Worm (Caenorhabditis elegans): ENCODE measurements around the gene AH9.3.
A peak's percentile ranks its signal among the peaks of the same experiment; 100 is the strongest.

Gene AH9.3

ce11 chrX:2261003-2261402 is at the start of gene AH9.3:
AH9.3 (minus strand) TSS chrX:2261103.
- no peak for TF ChIP-seq fax-1 (tag; optimal IDR thresholded peaks at IDR 0.05)
- TF ChIP-seq ceh-48 (tag; optimal IDR thresholded peaks at IDR 0.05): peak; percentile 32

DNA sequence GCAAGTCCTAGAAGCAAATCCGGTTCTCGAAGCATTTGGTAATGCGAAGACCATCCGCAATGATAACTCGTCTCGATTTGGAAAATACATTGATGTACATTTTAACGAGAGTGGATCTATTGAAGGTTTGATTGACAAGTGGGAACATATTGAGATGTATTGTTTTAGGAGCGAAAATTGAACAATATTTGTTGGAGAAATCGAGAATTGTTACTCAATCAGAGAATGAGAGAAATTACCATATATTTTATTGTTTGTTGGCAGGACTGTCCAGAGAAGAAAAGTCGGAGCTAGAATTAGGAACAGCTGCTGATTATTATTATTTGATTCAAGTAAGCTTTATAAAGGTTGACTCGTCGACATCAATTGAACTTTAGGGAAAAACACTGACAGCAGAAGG is 43.6 kb upstream of the AH9.3 start:
- TF ChIP-seq T23F11.4 (GFP tag; optimal IDR thresholded peaks at IDR 0.05) (no peak), ceh-14 (tag; optimal IDR thresholded peaks at IDR 0.05) (no peak), hlh-15 (tag; optimal IDR thresholded peaks at IDR 0.05) (no peak), ref-2 (tag; optimal IDR thresholded peaks at IDR 0.05) (no peak), hlh-6 (tag; optimal IDR thresholded peaks at IDR 0.05) (no peak), ceh-22 (tag; optimal IDR thresholded peaks at IDR 0.05) (no peak), odd-2 (tag; optimal IDR thresholded peaks at IDR 0.05) (no peak), nhr-11 (tag; optimal IDR thresholded peaks at IDR 0.05) (no peak), pat-9 (tag; optimal IDR thresholded peaks at IDR 0.05) (no peak), nhr-232 (tag; optimal IDR thresholded peaks at IDR 0.05) (no peak), pha-2 (tag; optimal IDR thresholded peaks at IDR 0.05) (no peak), hlh-8 (tag; optimal IDR thresholded peaks at IDR 0.05) (no peak), nfya-1 (tag; optimal IDR thresholded peaks at IDR 0.05) (no peak), hlh-30 (tag; optimal IDR thresholded peaks at IDR 0.05; ENCODE audit: insufficient read depth) (no peak), ets-4 (tag; optimal IDR thresholded peaks at IDR 0.05) (no peak), ceh-19 (GFP tag; optimal IDR thresholded peaks at IDR 0.05) (no peak), npax-4 (tag; optimal IDR thresholded peaks at IDR 0.05) (no peak), C38D4.7 (GFP tag; optimal IDR thresholded peaks at IDR 0.05) (no peak), fax-1 (tag; optimal IDR thresholded peaks at IDR 0.05) (no peak)

DNA sequence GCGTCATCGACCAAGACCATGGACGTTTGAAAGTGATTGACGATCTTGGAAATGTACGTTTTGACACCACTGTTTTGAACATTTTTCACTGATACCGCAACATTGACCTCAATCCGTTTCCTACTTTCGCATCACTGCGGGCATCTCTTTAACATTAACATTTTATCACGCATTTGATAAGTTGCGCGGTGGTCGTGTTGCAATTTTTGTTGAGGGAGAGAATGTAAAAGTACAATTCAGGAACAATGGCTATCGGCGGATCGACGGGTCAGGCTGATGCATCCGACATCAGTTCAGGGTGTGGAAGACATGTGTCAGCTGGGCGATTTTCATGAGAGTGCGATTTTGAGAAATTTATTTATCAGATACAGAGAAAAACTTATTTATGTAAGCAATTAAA is 42.4 kb upstream of the AH9.3 start:
- TF ChIP-seq fkh-6 (tag; optimal IDR thresholded peaks at IDR 0.05) (no peak), pros-1 (tag; optimal IDR thresholded peaks at IDR 0.05) (no peak), K09A11.1 (tag; optimal IDR thresholded peaks at IDR 0.05; ENCODE audit: insufficient read depth) (no peak), ceh-31 (tag; optimal IDR thresholded peaks at IDR 0.05) (no peak), che-1 (tag; optimal IDR thresholded peaks at IDR 0.05) (no peak), unc-42 (tag; optimal IDR thresholded peaks at IDR 0.05) (no peak), ceh-18 (tag; optimal IDR thresholded peaks at IDR 0.05) (no peak), ceh-9 (tag; optimal IDR thresholded peaks at IDR 0.05) (no peak), nfya-1 (tag; optimal IDR thresholded peaks at IDR 0.05) (no peak), hlh-30 (tag; optimal IDR thresholded peaks at IDR 0.05; ENCODE audit: insufficient read depth) (no peak), ahr-1 (tag; optimal IDR thresholded peaks at IDR 0.05) (no peak), pat-9 (tag; optimal IDR thresholded peaks at IDR 0.05) (no peak), fkh-10 (GFP tag; optimal IDR thresholded peaks at IDR 0.05) (no peak), C38D4.7 (GFP tag; optimal IDR thresholded peaks at IDR 0.05) (no peak), npax-4 (tag; optimal IDR thresholded peaks at IDR 0.05) (no peak), T23F11.4 (GFP tag; optimal IDR thresholded peaks at IDR 0.05) (no peak)

- no peak for TF ChIP-seq pros-1 (tag; optimal IDR thresholded peaks at IDR 0.05)
- no peak for TF ChIP-seq lin-11 (tag; optimal IDR thresholded peaks at IDR 0.05)
- TF ChIP-seq fkh-10 (GFP tag; optimal IDR thresholded peaks at IDR 0.05): no peak
Observed at ce11 chrX:2302782-2303181, 41.9 kb upstream of the AH9.3 start, which contains the start of gene hum-6. hum-6 (plus strand) TSS chrX:2303082.

ce11 chrX:2301821-2302220 is 40.9 kb upstream of the AH9.3 start:
- TF ChIP-seq ref-2 (tag; optimal IDR thresholded peaks at IDR 0.05) (no peak), sox-4 (tag; optimal IDR thresholded peaks at IDR 0.05) (no peak), sdc-2 (tag; optimal IDR thresholded peaks at IDR 0.05) (no peak), eyg-1 (tag; optimal IDR thresholded peaks at IDR 0.05) (no peak), ttx-3 (tag; optimal IDR thresholded peaks at IDR 0.05) (no peak), ceh-34 (tag; optimal IDR thresholded peaks at IDR 0.05) (no peak), ceh-31 (tag; optimal IDR thresholded peaks at IDR 0.05) (no peak), sox-2 (GFP tag; IDR thresholded peaks at IDR 0.05) (no peak), hlh-8 (tag; optimal IDR thresholded peaks at IDR 0.05) (no peak), pqm-1 (tag; optimal IDR thresholded peaks at IDR 0.05) (no peak), K02D7.2 (tag; optimal IDR thresholded peaks at IDR 0.05) (no peak), lim-6 (tag; optimal IDR thresholded peaks at IDR 0.05) (no peak), unc-55 (GFP tag; optimal IDR thresholded peaks at IDR 0.05) (no peak)

All from whole organism, late embryonic.